Fruit fly (Drosophila melanogaster): Measurements from ENCODE around the gene Timp.
A peak's percentile ranks its signal among the peaks of the same experiment; 100 is the strongest.

The Timp gene

DNA sequence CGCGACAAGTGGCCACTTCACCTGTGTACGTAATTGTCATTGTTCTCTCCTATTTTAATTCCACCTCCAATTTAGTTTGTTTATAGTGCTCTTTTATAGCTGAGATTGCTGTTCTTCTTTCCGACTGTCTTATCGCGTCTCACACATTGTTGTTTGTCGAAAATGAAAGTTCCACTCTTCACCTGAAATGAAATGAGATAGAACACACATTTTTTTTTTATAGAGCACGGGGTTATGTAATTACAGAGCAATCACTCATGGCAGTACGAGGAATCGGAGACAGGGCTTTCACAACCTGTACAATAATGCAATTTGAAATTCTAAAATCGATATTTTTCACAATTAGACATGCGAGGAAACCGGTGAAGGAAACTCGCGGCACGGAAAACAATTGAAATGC is 45.5 kb downstream of the Timp start (continued):
- no peak for TF ChIP-seq odd (GFP tag; optimal IDR thresholded peaks at IDR 0.05)
- TF ChIP-seq pfk (GFP tag; optimal IDR thresholded peaks at IDR 0.05), result peak; percentile 78
- TF ChIP-seq shn (GFP tag; optimal IDR thresholded peaks at IDR 0.05), result no peak
- no peak for TF ChIP-seq ara (GFP tag; IDR thresholded peaks at IDR 0.05)
- no peak for TF ChIP-seq CG4707 (GFP tag; optimal IDR thresholded peaks at IDR 0.05)
- TF ChIP-seq Lim3 (GFP tag; IDR thresholded peaks at IDR 0.05), result no peak

dm6 chr3R:10166334-10166733 is 46.5 kb downstream of the Timp start:
- TF ChIP-seq CG12236 (GFP tag; optimal IDR thresholded peaks at IDR 0.05) (no peak), Fer1 (GFP tag; optimal IDR thresholded peaks at IDR 0.05) (peak; percentile 37), Med (GFP tag) (peak; percentile 74), Doc3 (GFP tag; IDR thresholded peaks at IDR 0.05; ENCODE audit: partially characterized antibody) (no peak), CG4730 (GFP tag; IDR thresholded peaks at IDR 0.05) (no peak), ttk (GFP tag; IDR thresholded peaks at IDR 0.05) (no peak), Nf-YB (GFP tag; optimal IDR thresholded peaks at IDR 0.05) (no peak), CG32532 (GFP tag; IDR thresholded peaks at IDR 0.05) (no peak), CG8359 (GFP tag; optimal IDR thresholded peaks at IDR 0.05; ENCODE audit: borderline replicate concordance) (no peak), schlank (tag; optimal IDR thresholded peaks at IDR 0.05) (peak; percentile 35), Ets97D (GFP tag; optimal IDR thresholded peaks at IDR 0.05) (no peak), dpn (GFP tag; optimal IDR thresholded peaks at IDR 0.05) (no peak), mirr (GFP tag; optimal IDR thresholded peaks at IDR 0.05) (peak; percentile 48), CG2875 (GFP tag; optimal IDR thresholded peaks at IDR 0.05) (no peak), tap (tag; optimal IDR thresholded peaks at IDR 0.05) (no peak), CG10147 (GFP tag; optimal IDR thresholded peaks at IDR 0.05) (peak; percentile 15), HmgZ (tag; optimal IDR thresholded peaks at IDR 0.05) (peak; percentile 14), CG7928 (GFP tag; optimal IDR thresholded peaks at IDR 0.05) (no peak), Xbp1 (GFP tag; optimal IDR thresholded peaks at IDR 0.05) (no peak), CG17186 (GFP tag; optimal IDR thresholded peaks at IDR 0.05) (no peak), CG18011 (GFP tag; optimal IDR thresholded peaks at IDR 0.05) (no peak), sug (tag; optimal IDR thresholded peaks at IDR 0.05) (peak; percentile 68), chm (GFP tag; IDR thresholded peaks at IDR 0.05) (no peak), gsb-n (tag; optimal IDR thresholded peaks at IDR 0.05) (no peak), fd96Cb (tag; optimal IDR thresholded peaks at IDR 0.05) (no peak), Gug (GFP tag; IDR thresholded peaks at IDR 0.05) (no peak), CG12659 (GFP tag; optimal IDR thresholded peaks at IDR 0.05) (peak; percentile 2), rib (GFP tag; IDR thresholded peaks at IDR 0.05) (no peak), chif (GFP tag; optimal IDR thresholded peaks at IDR 0.05) (no peak), Taf1 (GFP tag; IDR thresholded peaks at IDR 0.05) (no peak), Dip2 (GFP tag; IDR thresholded peaks at IDR 0.05) (no peak), CG7987 (GFP tag; optimal IDR thresholded peaks at IDR 0.05) (peak; percentile 46), CG32767 (GFP tag; IDR thresholded peaks at IDR 0.05) (no peak), CG3281 (GFP tag; optimal IDR thresholded peaks at IDR 0.05) (peak; percentile 30), gcm2 (GFP tag; optimal IDR thresholded peaks at IDR 0.05) (no peak), danr (GFP tag; IDR thresholded peaks at IDR 0.05) (no peak), sob (GFP tag; IDR thresholded peaks at IDR 0.05) (no peak), jumu (GFP tag; optimal IDR thresholded peaks at IDR 0.05) (no peak), cwo (GFP tag; optimal IDR thresholded peaks at IDR 0.05) (peak; percentile 37), gsb (GFP tag; IDR thresholded peaks at IDR 0.05) (no peak), CG6765 (GFP tag; optimal IDR thresholded peaks at IDR 0.05) (peak; percentile 13), exex (tag; optimal IDR thresholded peaks at IDR 0.05) (peak; percentile 73), CG16779 (GFP tag; IDR thresholded peaks at IDR 0.05) (no peak), Hr78 (GFP tag; optimal IDR thresholded peaks at IDR 0.05) (no peak)
